Fruit fly (Drosophila melanogaster): ENCODE data around the gene Thor.

The Thor gene

dm6 chr2L:3507209-3508164 lies 29.3 kb downstream of the Thor start, which contains the start of gene tim:
Gene tim (minus strand): TSS chr2L:3508119.
- TF ChIP-seq rgr (GFP tag; optimal IDR thresholded peaks at IDR 0.05) (no peak), Jra (GFP tag; optimal IDR thresholded peaks at IDR 0.05) (no peak)

- TF ChIP-seq sv (GFP tag; optimal IDR thresholded peaks at IDR 0.05): no peak
- no peak for TF ChIP-seq N (GFP tag; optimal IDR thresholded peaks at IDR 0.05)
- TF ChIP-seq woc (GFP tag; optimal IDR thresholded peaks at IDR 0.05): no peak
- TF ChIP-seq CG32264 (GFP tag; optimal IDR thresholded peaks at IDR 0.05): no peak
- no peak for TF ChIP-seq Vsx2 (GFP tag; optimal IDR thresholded peaks at IDR 0.05; ENCODE audit: partially characterized antibody)
- no peak for TF ChIP-seq foxo (GFP tag; optimal IDR thresholded peaks at IDR 0.05)
- no peak for TF ChIP-seq GATAd (GFP tag; optimal IDR thresholded peaks at IDR 0.05)
- TF ChIP-seq CrebA (GFP tag; optimal IDR thresholded peaks at IDR 0.05; ENCODE audit: borderline replicate concordance): no peak
- TF ChIP-seq OdsH (GFP tag; optimal IDR thresholded peaks at IDR 0.05): no peak
- TF ChIP-seq dsf (GFP tag; optimal IDR thresholded peaks at IDR 0.05; ENCODE audit: borderline replicate concordance): no peak
- no peak for TF ChIP-seq Abd-B (GFP tag; optimal IDR thresholded peaks at IDR 0.05)
- no peak for TF ChIP-seq brk (GFP tag; optimal IDR thresholded peaks at IDR 0.05)
- TF ChIP-seq Myc (optimal IDR thresholded peaks at IDR 0.05): no peak
- TF ChIP-seq lola (GFP tag; optimal IDR thresholded peaks at IDR 0.05): no peak
Observed at dm6 chr2L:3510002-3510401, 31.8 kb downstream of the Thor start, which contains the start of gene CG31954. Gene CG31954 (minus strand): TSS chr2L:3510102.

dm6 chr2L:3514569-3515191 lies 36.4 kb downstream of the Thor start, which contains the start of the genes LeuRS and CG17593:
Gene LeuRS (minus strand): TSS chr2L:3514656.
Gene CG17593 (plus strand): TSS chr2L:3514872.
- TF ChIP-seq Myc (optimal IDR thresholded peaks at IDR 0.05): peak; percentile 33
- no peak for TF ChIP-seq Vsx2 (GFP tag; optimal IDR thresholded peaks at IDR 0.05; ENCODE audit: partially characterized antibody)

dm6 chr2L:3519551-3519950 lies 41.3 kb downstream of the Thor start, which contains the start of the genes CG3213 and CG8851:
Gene CG3213 (minus strand): TSS chr2L:3519651.
Gene CG8851 (plus strand): TSS chr2L:3519677.
- TF ChIP-seq h (GFP tag; optimal IDR thresholded peaks at IDR 0.05) (no peak), br (GFP tag; optimal IDR thresholded peaks at IDR 0.05) (no peak), Dif (GFP tag; optimal IDR thresholded peaks at IDR 0.05; ENCODE audit: partially characterized antibody) (no peak), Mio (GFP tag; optimal IDR thresholded peaks at IDR 0.05) (no peak), sage (GFP tag; optimal IDR thresholded peaks at IDR 0.05) (no peak), dmrt93B (GFP tag; optimal IDR thresholded peaks at IDR 0.05) (no peak), dl (GFP tag; optimal IDR thresholded peaks at IDR 0.05; ENCODE audit: insufficient read depth in 1 of 2, partially characterized antibody in 2 of 2) (no peak)

dm6 chr2L:3523956-3524355 lies 45.7 kb downstream of the Thor start, which contains the start of gene Sr-CIV:
Gene Sr-CIV (minus strand): TSS chr2L:3524056.
- TF ChIP-seq psq (GFP tag; optimal IDR thresholded peaks at IDR 0.05) (no peak), CrebA (GFP tag; optimal IDR thresholded peaks at IDR 0.05; ENCODE audit: borderline replicate concordance) (no peak), woc (GFP tag; optimal IDR thresholded peaks at IDR 0.05) (no peak), jim (GFP tag; optimal IDR thresholded peaks at IDR 0.05) (no peak), sage (GFP tag; optimal IDR thresholded peaks at IDR 0.05) (no peak), brk (GFP tag; optimal IDR thresholded peaks at IDR 0.05) (no peak), rgr (GFP tag; optimal IDR thresholded peaks at IDR 0.05) (no peak), h (GFP tag; optimal IDR thresholded peaks at IDR 0.05) (no peak), OdsH (GFP tag; optimal IDR thresholded peaks at IDR 0.05) (no peak), GATAd (GFP tag; optimal IDR thresholded peaks at IDR 0.05) (no peak), Hnf4 (GFP tag; optimal IDR thresholded peaks at IDR 0.05) (no peak), Sp1 (GFP tag; optimal IDR thresholded peaks at IDR 0.05) (no peak), CG9705 (GFP tag; optimal IDR thresholded peaks at IDR 0.05) (no peak), Mio (GFP tag; optimal IDR thresholded peaks at IDR 0.05) (no peak), pan (optimal IDR thresholded peaks at IDR 0.05) (no peak), ey (GFP tag; optimal IDR thresholded peaks at IDR 0.05) (no peak), Dif (GFP tag; optimal IDR thresholded peaks at IDR 0.05; ENCODE audit: partially characterized antibody) (no peak), dmrt93B (GFP tag; optimal IDR thresholded peaks at IDR 0.05) (no peak)

All from whole organism, wandering third instar larva.